Fruit fly (Drosophila melanogaster) whole organism, prepupa: ENCODE data around the gene SA2.

Experiments used
- Blimp-1 ChIP-seq: fragments of 200-800 bp; sonication (Bioruptor generic); optimal IDR thresholded peaks from 3 replicates; lab custom pipeline; 2017; ENCODE audit warnings: missing biosample characterization, missing genetic modification characterization, mild to moderate bottlenecking, moderate library complexity, missing genetic modification reagents
- CG15336 ChIP-seq: fragments of 200-800 bp; sonication (Bioruptor generic); IDR thresholded peaks from 2 replicates; pipeline ENCODE4 v1.3.6; 2022; ENCODE audit warnings: missing biosample characterization, missing genetic modification characterization
- CG3032 ChIP-seq: fragments of 200-800 bp; optimal IDR thresholded peaks from 2 replicates; lab custom pipeline; 2019; ENCODE audit warnings: missing biosample characterization, mild to moderate bottlenecking, missing genetic modification characterization, moderate library complexity
- CG32006 ChIP-seq: fragments of 200-800 bp; sonication (Bioruptor generic); optimal IDR thresholded peaks from 3 replicates; lab custom pipeline; 2017; ENCODE audit warnings: missing biosample characterization, mild to moderate bottlenecking, missing genetic modification characterization
- CG34406 ChIP-seq: fragments of 200-800 bp; sonication (Bioruptor generic); optimal IDR thresholded peaks from 3 replicates; lab custom pipeline; 2016; ENCODE audit warnings: missing biosample characterization, missing genetic modification characterization
- CG6276 ChIP-seq: fragments of 200-800 bp; sonication (Bioruptor generic); optimal IDR thresholded peaks from 2 replicates; lab custom pipeline; 2017; ENCODE audit warnings: missing biosample characterization, mild to moderate bottlenecking, missing genetic modification characterization
- CG6792 ChIP-seq: fragments of 200-800 bp; sonication (Bioruptor generic); optimal IDR thresholded peaks from 3 replicates; lab custom pipeline; 2016; ENCODE audit warnings: missing biosample characterization, missing genetic modification characterization
- CG6808 ChIP-seq: fragments of 200-800 bp; sonication (Bioruptor generic); optimal IDR thresholded peaks from 3 replicates; lab custom pipeline; 2017; ENCODE audit warnings: missing biosample characterization, missing genetic modification characterization, mild to moderate bottlenecking, moderate library complexity, missing genetic modification reagents
- CG6854 ChIP-seq: fragments of 200-800 bp; sonication (Bioruptor generic); optimal IDR thresholded peaks from 2 replicates; lab custom pipeline; 2017; ENCODE audit warnings: missing biosample characterization, mild to moderate bottlenecking, missing genetic modification characterization
- CG7368 ChIP-seq: fragments of 200-800 bp; sonication (Bioruptor generic); optimal IDR thresholded peaks from 3 replicates; lab custom pipeline; 2016; ENCODE audit warnings: missing biosample characterization, missing genetic modification characterization
- CG8119 ChIP-seq: fragments of 200-800 bp; sonication (Bioruptor generic); IDR thresholded peaks from 3 replicates; pipeline ENCODE4 v1.3.6; 2022; ENCODE audit warnings: missing biosample characterization, missing genetic modification characterization
- CG8319 ChIP-seq: fragments of 200-800 bp; sonication (Bioruptor generic); optimal IDR thresholded peaks from 3 replicates; lab custom pipeline; 2016; ENCODE audit warnings: missing biosample characterization, missing genetic modification characterization
- CG8632 ChIP-seq: fragments of 200-800 bp; sonication (Bioruptor generic); optimal IDR thresholded peaks from 3 replicates; lab custom pipeline; 2016; ENCODE audit warnings: missing biosample characterization, missing genetic modification characterization
- CG9139 ChIP-seq: fragments of 200-800 bp; sonication (Bioruptor generic); optimal IDR thresholded peaks from 3 replicates; lab custom pipeline; 2017; ENCODE audit warnings: missing biosample characterization, mild to moderate bottlenecking, missing genetic modification characterization
- Eip75B ChIP-seq: fragments of 200-800 bp; sonication (Bioruptor generic); optimal IDR thresholded peaks from 3 replicates; lab custom pipeline; 2016; ENCODE audit warnings: missing biosample characterization, missing genetic modification characterization
- Eip78C ChIP-seq: fragments of 200-800 bp; sonication (Bioruptor generic); peaks from one replicate; lab custom pipeline; 2016; ENCODE audit warnings: missing biosample characterization, missing genetic modification characterization
- Eip93F ChIP-seq: fragments of 200-800 bp; sonication (Bioruptor generic); optimal IDR thresholded peaks from 2 replicates; lab custom pipeline; 2016; ENCODE audit warnings: missing biosample characterization, mild to moderate bottlenecking, missing genetic modification characterization
- Lpt ChIP-seq: fragments of 200-800 bp; sonication (Bioruptor generic); optimal IDR thresholded peaks from 3 replicates; lab custom pipeline; 2016; ENCODE audit warnings: missing biosample characterization, missing genetic modification characterization
- Met ChIP-seq: fragments of 200-800 bp; sonication (Bioruptor generic); optimal IDR thresholded peaks from 3 replicates; lab custom pipeline; 2016; ENCODE audit warnings: missing biosample characterization, missing genetic modification characterization
- OdsH ChIP-seq: fragments of 200-800 bp; sonication (Bioruptor generic); optimal IDR thresholded peaks from 3 replicates; lab custom pipeline; 2016; ENCODE audit warnings: missing biosample characterization, missing genetic modification characterization
- Smox ChIP-seq: fragments of 200-800 bp; sonication (Bioruptor generic); optimal IDR thresholded peaks from 3 replicates; lab custom pipeline; 2016; ENCODE audit warnings: missing biosample characterization, missing genetic modification characterization
- Sox14 ChIP-seq: fragments of 200-800 bp; sonication (Bioruptor generic); optimal IDR thresholded peaks from 3 replicates; lab custom pipeline; 2016; ENCODE audit warnings: missing biosample characterization, missing genetic modification characterization
- acj6 ChIP-seq: fragments of 200-800 bp; sonication (Bioruptor generic); optimal IDR thresholded peaks from 3 replicates; lab custom pipeline; 2016; ENCODE audit warnings: missing biosample characterization, missing genetic modification characterization
- cyc ChIP-seq: fragments of 200-800 bp; sonication (Bioruptor generic); optimal IDR thresholded peaks from 3 replicates; lab custom pipeline; 2016; ENCODE audit warnings: missing biosample characterization, missing genetic modification characterization
- dac ChIP-seq: fragments of 200-800 bp; sonication (Bioruptor generic); optimal IDR thresholded peaks from 2 replicates; lab custom pipeline; 2017; ENCODE audit warnings: missing biosample characterization, mild to moderate bottlenecking, missing genetic modification characterization
- dsx ChIP-seq: fragments of 200-800 bp; optimal IDR thresholded peaks from 3 replicates; lab custom pipeline; 2019; ENCODE audit warnings: missing biosample characterization, mild to moderate bottlenecking, missing genetic modification characterization, moderate library complexity; ENCODE audit not compliant: poor library complexity, severe bottlenecking
- eg ChIP-seq: fragments of 200-800 bp; sonication (Bioruptor generic); IDR thresholded peaks from 3 replicates; pipeline ENCODE4 v1.3.6; 2022; ENCODE audit warnings: missing biosample characterization, missing genetic modification characterization
- esn ChIP-seq: fragments of 200-800 bp; sonication (Bioruptor generic); optimal IDR thresholded peaks from 2 replicates; lab custom pipeline; 2016; ENCODE audit warnings: missing biosample characterization, mild to moderate bottlenecking, missing genetic modification characterization, moderate library complexity
- fd85E ChIP-seq: fragments of 200-800 bp; sonication (Bioruptor generic); optimal IDR thresholded peaks from 3 replicates; lab custom pipeline; 2016; ENCODE audit warnings: missing biosample characterization, missing genetic modification characterization
- salr ChIP-seq, 2 experiments: fragments of 200-800 bp; sonication (Bioruptor generic); optimal IDR thresholded peaks; 3 replicates each; lab custom pipeline; 2016 to 2018; ENCODE audit warnings: missing biosample characterization in 2 of 2, missing genetic modification characterization in 2 of 2, mild to moderate bottlenecking in 1 of 2
- spab ChIP-seq: fragments of 200-800 bp; sonication (Bioruptor generic); optimal IDR thresholded peaks from 2 replicates; lab custom pipeline; 2017; ENCODE audit warnings: missing biosample characterization, mild to moderate bottlenecking, missing genetic modification characterization, missing genetic modification reagents
- ss ChIP-seq, 2 experiments: fragments of 200-800 bp; sonication (Bioruptor generic); optimal IDR thresholded peaks; 2 replicates in 1 of 2; 3 replicates in 1 of 2; lab custom pipeline; 2017 to 2018; ENCODE audit warnings: mild to moderate bottlenecking in 2 of 2, missing biosample characterization in 2 of 2, missing genetic modification characterization in 2 of 2, moderate library complexity in 1 of 2
- topi ChIP-seq: fragments of 200-800 bp; sonication (Bioruptor generic); optimal IDR thresholded peaks from 3 replicates; lab custom pipeline; 2016; ENCODE audit warnings: missing biosample characterization, missing genetic modification characterization

The SA2 gene

dm6 chr3L:1388094-1388493, 49.6 kb downstream of the SA2 start (continued):
- peak; percentile 87 for TF ChIP-seq Met (GFP tag; lab: Kevin White, UChicago)
- peak; percentile 75 for TF ChIP-seq OdsH (GFP tag; lab: Kevin White, UChicago)
- no peak for TF ChIP-seq CG8119
- peak; percentile 81 for TF ChIP-seq esn (GFP tag; lab: Kevin White, UChicago)
- peak; percentile 43 for TF ChIP-seq CG6808 (GFP tag; lab: Kevin White, UChicago)
- 0 out of 2 replicates have a peak, but pooled peaks have one; percentile 10 for TF ChIP-seq CG15336 (GFP tag; lab: Robert Waterston, UW)
- TF ChIP-seq eg (GFP tag; lab: Robert Waterston, UW): no peak
- peak; percentile 66 for TF ChIP-seq CG3032 (tag; lab: Kevin White, UChicago)
- peak; percentile 78 for TF ChIP-seq Smox (GFP tag; lab: Kevin White, UChicago)
- TF ChIP-seq cyc (GFP tag; lab: Kevin White, UChicago): peak; percentile 71
- TF ChIP-seq Blimp-1 (GFP tag; lab: Kevin White, UChicago): peak; percentile 42
- no peak for TF ChIP-seq CG6854 (GFP tag; lab: Kevin White, UChicago)
- peak; percentile 42 for TF ChIP-seq spab (GFP tag; lab: Kevin White, UChicago)
- peak; percentile 61 for TF ChIP-seq CG8632 (GFP tag; lab: Kevin White, UChicago)
- no peak for TF ChIP-seq fd85E
- TF ChIP-seq CG9139 (GFP tag; lab: Kevin White, UChicago): no peak
- peak; percentile 2 for TF ChIP-seq CG7368
- TF ChIP-seq salr (GFP tag; optimal IDR thresholded peaks at IDR 0.05; lab: Kevin White, UChicago): peak in 1 of 2 experiments; percentile 49
- TF ChIP-seq Eip78C (GFP tag; lab: Kevin White, UChicago): peak; percentile 78
- peak; percentile 67 for TF ChIP-seq topi
- peak; percentile 24 for TF ChIP-seq dsx (GFP tag; lab: Kevin White, UChicago)
- no peak for TF ChIP-seq dac (GFP tag; lab: Kevin White, UChicago)
- TF ChIP-seq CG6276 (GFP tag; lab: Kevin White, UChicago): no peak
- peak; percentile 67 for TF ChIP-seq CG34406
- peak; percentile 71 for TF ChIP-seq Sox14 (GFP tag; lab: Kevin White, UChicago)
- peak; percentile 68 for TF ChIP-seq acj6 (GFP tag; lab: Kevin White, UChicago)
- peak; percentile 27 for TF ChIP-seq CG32006
- peak; percentile 25 for TF ChIP-seq Eip93F (GFP tag; lab: Kevin White, UChicago)
- TF ChIP-seq CG8319: peak; percentile 30
- no peak for TF ChIP-seq Lpt
- TF ChIP-seq CG6792 (GFP tag; lab: Kevin White, UChicago): peak; percentile 69
- TF ChIP-seq Eip75B (GFP tag; lab: Kevin White, UChicago): peak; percentile 53

- TF ChIP-seq ss (GFP tag; optimal IDR thresholded peaks at IDR 0.05; lab: Kevin White, UChicago) (peak in 1 of 2 experiments; percentile 20), CG34406 (no peak)
These were observed 51.9 kb downstream of the SA2 start for dm6 chr3L:1385683-1386246.
